Worm (Caenorhabditis elegans): Measurements from ENCODE around the gene C03B1.10.

- TF ChIP-seq ama-1 (optimal IDR thresholded peaks at IDR 0.05), result no peak
- no peak for TF ChIP-seq hnd-1 (tag; optimal IDR thresholded peaks at IDR 0.05)
- no peak for TF ChIP-seq tbx-37 (GFP tag; conservative IDR thresholded peaks at IDR 0.05)
- TF ChIP-seq pes-1 (GFP tag; IDR thresholded peaks at IDR 0.05), result no peak
- no peak for TF ChIP-seq ceh-13 (GFP tag; optimal IDR thresholded peaks at IDR 0.05)
- no peak for TF ChIP-seq hmbx-1 (tag; optimal IDR thresholded peaks at IDR 0.05)
- no peak for TF ChIP-seq scrt-1 (GFP tag; IDR thresholded peaks at IDR 0.05)
- TF ChIP-seq tra-4 (tag; optimal IDR thresholded peaks at IDR 0.05), result no peak
- no peak for TF ChIP-seq tbx-11 (GFP tag; IDR thresholded peaks at IDR 0.05)
- no peak for TF ChIP-seq F13C5.2 (tag; optimal IDR thresholded peaks at IDR 0.05)
- TF ChIP-seq aly-1 (tag; optimal IDR thresholded peaks at IDR 0.05), result no peak
- TF ChIP-seq flt-1 (GFP tag; IDR thresholded peaks at IDR 0.05), result no peak
- TF ChIP-seq ceh-36 (tag; optimal IDR thresholded peaks at IDR 0.05), result no peak
- no peak for TF ChIP-seq hmg-4 (GFP tag; optimal IDR thresholded peaks at IDR 0.05)
Observed at ce11 chrX:6365715-6366114, 8.0 kb upstream of the C03B1.10 start, which contains the start of gene C03B1.3.

All from whole organism, early embryonic.